Fruit fly (Drosophila melanogaster): ENCODE data around the gene CG14456.

- TF ChIP-seq CG31441 (GFP tag; IDR thresholded peaks at IDR 0.05): no peak
- no peak for TF ChIP-seq CG4854 (GFP tag; optimal IDR thresholded peaks at IDR 0.05)
- no peak for TF ChIP-seq Lhr (GFP tag; optimal IDR thresholded peaks at IDR 0.05)
- no peak for TF ChIP-seq chinmo (GFP tag; IDR thresholded peaks at IDR 0.05; ENCODE audit: partially characterized antibody)
- no peak for TF ChIP-seq YL-1 (GFP tag; optimal IDR thresholded peaks at IDR 0.05)
- TF ChIP-seq Med (GFP tag): no peak
- no peak for TF ChIP-seq Gsc (GFP tag; IDR thresholded peaks at IDR 0.05)
- TF ChIP-seq CG3726 (GFP tag; IDR thresholded peaks at IDR 0.05): no peak
- no peak for TF ChIP-seq nerfin-2 (GFP tag; IDR thresholded peaks at IDR 0.05; ENCODE audit: partially characterized antibody)
Observed at dm6 chr3L:22645327-22645726, 41.7 kb upstream of the CG14456 start, which contains the start of gene CG33766.
